Fruit fly (Drosophila melanogaster) whole organism, embryonic: Measurements from ENCODE around the gene Tob.

Source experiments
- Adf1 ChIP-seq: fragments of 200-800 bp; sonication (Bioruptor generic); IDR thresholded peaks from 2 replicates; pipeline ENCODE4 v1.3.6; 2022; ENCODE audit warnings: missing biosample characterization, missing genetic modification characterization
- B-H1 ChIP-seq: fragments of 200-800 bp; sonication (Bioruptor generic); IDR thresholded peaks from 3 replicates; pipeline ENCODE4 v1.3.6; 2022; ENCODE audit warnings: missing biosample characterization, missing genetic modification characterization
- CG10654 ChIP-seq: fragments of 200-800 bp; sonication (Bioruptor generic); optimal IDR thresholded peaks from 2 replicates; lab custom pipeline; 2016; ENCODE audit warnings: missing biosample characterization, missing genetic modification characterization
- CG1233 ChIP-seq: fragments of 200-800 bp; sonication (Bioruptor generic); optimal IDR thresholded peaks from 4 replicates; lab custom pipeline; 2018; ENCODE audit warnings: missing biosample characterization, mild to moderate bottlenecking, missing genetic modification characterization
- CG13287 ChIP-seq: fragments of 200-800 bp; sonication (Bioruptor generic); IDR thresholded peaks from 2 replicates; pipeline ENCODE4 v1.3.6; 2022; ENCODE audit warnings: missing biosample characterization, missing genetic modification characterization; ENCODE audit not compliant: partially characterized antibody
- CG13775 ChIP-seq: fragments of 200-800 bp; sonication (Bioruptor generic); optimal IDR thresholded peaks from 3 replicates; lab custom pipeline; 2017; ENCODE audit warnings: missing biosample characterization, mild to moderate bottlenecking, missing genetic modification characterization
- CG14667 ChIP-seq: fragments of 200-800 bp; sonication (Bioruptor generic); IDR thresholded peaks from 2 replicates; pipeline ENCODE4 v1.3.6; 2022; ENCODE audit warnings: missing biosample characterization, missing genetic modification characterization
- CG15514 ChIP-seq: fragments of 200-800 bp; sonication (Bioruptor generic); optimal IDR thresholded peaks from 3 replicates; lab custom pipeline; 2017; ENCODE audit warnings: missing biosample characterization, missing genetic modification characterization, mild to moderate bottlenecking, moderate library complexity, missing genetic modification reagents
- CG17912 ChIP-seq: fragments of 200-800 bp; sonication (Bioruptor generic); optimal IDR thresholded peaks from 2 replicates; lab custom pipeline; 2018; ENCODE audit warnings: missing biosample characterization, mild to moderate bottlenecking, missing genetic modification characterization
- CG18476 ChIP-seq: fragments of 200-800 bp; sonication (Bioruptor generic); optimal IDR thresholded peaks from 2 replicates; lab custom pipeline; 2016; ENCODE audit warnings: missing biosample characterization, mild to moderate bottlenecking, missing genetic modification characterization
- CG30431 ChIP-seq: fragments of 200-800 bp; sonication (Bioruptor generic); optimal IDR thresholded peaks from 2 replicates; lab custom pipeline; 2017; ENCODE audit warnings: missing biosample characterization, missing genetic modification characterization
- CG3065 ChIP-seq: fragments of 200-800 bp; sonication (Bioruptor generic); optimal IDR thresholded peaks from 2 replicates; lab custom pipeline; 2016; ENCODE audit warnings: missing biosample characterization, missing genetic modification characterization
- CG31224 ChIP-seq: fragments of 200-800 bp; sonication (Bioruptor generic); IDR thresholded peaks from 2 replicates; pipeline ENCODE4 v1.3.6; 2022; ENCODE audit warnings: missing biosample characterization, missing genetic modification characterization
- CG3163 ChIP-seq: fragments of 200-800 bp; sonication (Bioruptor generic); optimal IDR thresholded peaks from 3 replicates; lab custom pipeline; 2016; ENCODE audit warnings: missing biosample characterization, missing genetic modification characterization
- CG32532 ChIP-seq: fragments of 200-800 bp; sonication (Bioruptor generic); IDR thresholded peaks from 2 replicates; pipeline ENCODE4 v1.3.6; 2022; ENCODE audit warnings: missing biosample characterization, missing genetic modification characterization
- CG34224 ChIP-seq: fragments of 200-800 bp; sonication (Bioruptor generic); IDR thresholded peaks from 3 replicates; pipeline ENCODE4 v1.3.6; 2022; ENCODE audit warnings: missing biosample characterization, missing genetic modification characterization; ENCODE audit not compliant: partially characterized antibody
- CG6765 ChIP-seq: fragments of 200-800 bp; sonication (Bioruptor generic); optimal IDR thresholded peaks from 3 replicates; lab custom pipeline; 2017; ENCODE audit warnings: missing biosample characterization, mild to moderate bottlenecking, missing genetic modification characterization
- CkIIα-i1 ChIP-seq: fragments of 200-800 bp; sonication (Bioruptor generic); IDR thresholded peaks from 2 replicates; pipeline ENCODE4 v1.3.6; 2022; ENCODE audit warnings: missing biosample characterization, missing genetic modification characterization
- Deaf1 ChIP-seq: fragments of 200-800 bp; optimal IDR thresholded peaks from 3 replicates; lab custom pipeline; 2019; ENCODE audit warnings: missing biosample characterization, mild to moderate bottlenecking, missing genetic modification characterization, moderate library complexity
- Dll ChIP-seq: fragments of 200-800 bp; sonication (Bioruptor generic); IDR thresholded peaks from 4 replicates; pipeline ENCODE4 v1.3.6; 2022; ENCODE audit warnings: missing biosample characterization, missing genetic modification characterization; ENCODE audit not compliant: partially characterized antibody
- H2.0 ChIP-seq: fragments of 200-800 bp; sonication (Bioruptor generic); IDR thresholded peaks from 2 replicates; pipeline ENCODE4 v1.3.6; 2022; ENCODE audit warnings: missing biosample characterization, missing genetic modification characterization
- Hand ChIP-seq: fragments of 200-800 bp; sonication (Bioruptor generic); optimal IDR thresholded peaks from 2 replicates; lab custom pipeline; 2017; ENCODE audit warnings: mild to moderate bottlenecking, missing biosample characterization, missing genetic modification reagents, missing genetic modification characterization
- Hr78 ChIP-seq, 2 experiments: fragments of 200-800 bp in 1 of 2; fragments of >200 bp in 1 of 2; sonication (Bioruptor generic) in 1 of 2; optimal IDR thresholded peaks; 2 replicates each; lab custom pipeline; 2017 to 2019; ENCODE audit warnings: missing biosample characterization in 2 of 2, missing genetic modification characterization in 2 of 2, mild to moderate bottlenecking in 1 of 2, moderate library complexity in 1 of 2
- Lim3 ChIP-seq: fragments of 200-800 bp; sonication (Bioruptor generic); IDR thresholded peaks from 2 replicates; pipeline ENCODE4 v1.3.6; 2022; ENCODE audit warnings: missing biosample characterization, missing genetic modification characterization
- Lpt ChIP-seq: fragments of >200 bp; optimal IDR thresholded peaks from 2 replicates; lab custom pipeline; 2018; ENCODE audit warnings: missing biosample characterization, missing genetic modification characterization
- Meics ChIP-seq: fragments of 200-800 bp; sonication (Bioruptor generic); optimal IDR thresholded peaks from 2 replicates; lab custom pipeline; 2017; ENCODE audit warnings: missing biosample characterization, mild to moderate bottlenecking, missing genetic modification characterization
- Trl ChIP-seq, 3 experiments: fragments of >200 bp in 2 of 3; fragments of 200-800 bp in 1 of 3; sonication (Bioruptor generic) in 1 of 3; optimal IDR thresholded peaks; 2 replicates in 1 of 3; 3 replicates in 2 of 3; lab custom pipeline; 2016 to 2017; ENCODE audit warnings: missing biosample characterization in 1 of 3, missing genetic modification characterization in 1 of 3
- amos ChIP-seq: fragments of 200-800 bp; sonication (Bioruptor generic); IDR thresholded peaks from 2 replicates; pipeline ENCODE4 v1.3.6; 2022; ENCODE audit warnings: missing biosample characterization, missing genetic modification characterization; ENCODE audit not compliant: partially characterized antibody
- aop ChIP-seq: fragments of 200-800 bp; sonication (Bioruptor generic); IDR thresholded peaks from 2 replicates; pipeline ENCODE4 v1.3.6; 2022; ENCODE audit warnings: missing biosample characterization, missing genetic modification characterization
- crp ChIP-seq, 2 experiments: fragments of 200-800 bp; sonication (Bioruptor generic); optimal IDR thresholded peaks; 2 replicates in 1 of 2; 3 replicates in 1 of 2; lab custom pipeline; 2017; ENCODE audit warnings: missing biosample characterization in 2 of 2, missing genetic modification characterization in 2 of 2, mild to moderate bottlenecking in 1 of 2, moderate library complexity in 1 of 2
- dmrt99B ChIP-seq: fragments of 200-800 bp; sonication (Bioruptor generic); optimal IDR thresholded peaks from 2 replicates; lab custom pipeline; 2018; ENCODE audit warnings: missing biosample characterization, mild to moderate bottlenecking, missing genetic modification characterization, moderate library complexity
- dysf ChIP-seq: fragments of 200-800 bp; sonication (Bioruptor generic); IDR thresholded peaks from 3 replicates; pipeline ENCODE4 v1.3.6; 2022; ENCODE audit warnings: missing biosample characterization, missing genetic modification characterization
- eve ChIP-seq, 2 experiments: fragments of >200 bp; optimal IDR thresholded peaks; 2 replicates each; lab custom pipeline; 2017; ENCODE audit warnings: missing biosample characterization in 2 of 2, missing genetic modification characterization in 2 of 2
- ftz-f1 ChIP-seq: fragments of 200-800 bp; sonication (Bioruptor generic); optimal IDR thresholded peaks from 2 replicates; lab custom pipeline; 2016; ENCODE audit warnings: missing biosample characterization, missing genetic modification characterization
- fu2 ChIP-seq: fragments of 200-800 bp; sonication (Bioruptor generic); optimal IDR thresholded peaks from 2 replicates; lab custom pipeline; 2016; ENCODE audit warnings: missing biosample characterization, missing genetic modification characterization
- hkb ChIP-seq, 2 experiments: fragments of 200-800 bp in 1 of 2; fragments of >200 bp in 1 of 2; sonication (Bioruptor generic) in 1 of 2; IDR thresholded peaks in 1 of 2; optimal IDR thresholded peaks in 1 of 2; 2 replicates each; pipeline versions ENCODE4 v1.3.6 to Lab custom; 2017 to 2022; ENCODE audit warnings: missing biosample characterization in 1 of 2, missing genetic modification characterization in 1 of 2
- kah ChIP-seq: fragments of 200-800 bp; sonication (Bioruptor generic); optimal IDR thresholded peaks from 2 replicates; lab custom pipeline; 2018; ENCODE audit warnings: missing biosample characterization, mild to moderate bottlenecking, missing genetic modification characterization
- kni ChIP-seq: fragments of 200-800 bp; sonication (Bioruptor generic); optimal IDR thresholded peaks from 3 replicates; lab custom pipeline; 2017; ENCODE audit warnings: mild to moderate bottlenecking, missing biosample characterization, missing genetic modification reagents, missing genetic modification characterization
- lmd ChIP-seq: fragments of 200-800 bp; sonication (Bioruptor generic); IDR thresholded peaks from 2 replicates; pipeline ENCODE4 v1.3.6; 2022; ENCODE audit warnings: missing biosample characterization, missing genetic modification characterization
- mam ChIP-seq: fragments of 200-800 bp; sonication (Bioruptor generic); optimal IDR thresholded peaks from 3 replicates; lab custom pipeline; 2016; ENCODE audit warnings: missing biosample characterization, missing genetic modification characterization
- nmo ChIP-seq: fragments of 200-800 bp; sonication (Bioruptor generic); optimal IDR thresholded peaks from 2 replicates; lab custom pipeline; 2018; ENCODE audit warnings: missing biosample characterization, mild to moderate bottlenecking, missing genetic modification characterization, moderate library complexity
- onecut ChIP-seq: fragments of 200-800 bp; sonication (Bioruptor generic); IDR thresholded peaks from 2 replicates; pipeline ENCODE4 v1.3.6; 2022; ENCODE audit warnings: missing biosample characterization, missing genetic modification characterization
- ranshi ChIP-seq: fragments of 200-800 bp; sonication (Bioruptor generic); IDR thresholded peaks from 2 replicates; pipeline ENCODE4 v1.3.6; 2022; ENCODE audit warnings: missing biosample characterization, missing genetic modification characterization
- row ChIP-seq: fragments of 200-800 bp; sonication (Bioruptor generic); IDR thresholded peaks from 3 replicates; pipeline ENCODE4 v1.3.6; 2022; ENCODE audit warnings: missing biosample characterization, missing genetic modification characterization
- slbo ChIP-seq: fragments of 200-800 bp; sonication (Bioruptor generic); IDR thresholded peaks from 2 replicates; pipeline ENCODE4 v1.3.6; 2022; ENCODE audit warnings: missing biosample characterization, missing genetic modification characterization
- sna ChIP-seq: fragments of 200-800 bp; sonication (Bioruptor generic); IDR thresholded peaks from 2 replicates; pipeline ENCODE4 v1.3.6; 2022; ENCODE audit warnings: missing biosample characterization, missing genetic modification characterization; ENCODE audit not compliant: partially characterized antibody
- yki ChIP-seq: fragments of >200 bp; optimal IDR thresholded peaks from 3 replicates; lab custom pipeline; 2018

Gene Tob

dm6 chrX:16089012-16089963 lies 2.0 kb downstream of the Tob start (continued):
- TF ChIP-seq CG32532 (peak; percentile 37; the same call in 1 of the 2 replicates), dysf (GFP tag; lab: Robert Waterston, UW) (no peak), onecut (GFP tag; lab: Robert Waterston, UW) (peak; percentile 52), CG30431 (GFP tag; lab: Kevin White, UChicago) (no peak), CkIIα-i1 (no peak), CG13775 (no peak), B-H1 (no peak), CG13287 (no peak), ftz-f1 (GFP tag; lab: Kevin White, UChicago) (no peak), hkb (optimal IDR thresholded peaks at IDR 0.05; lab: Kevin White, UChicago) (no peak), hkb (GFP tag; IDR thresholded peaks at IDR 0.05; lab: Robert Waterston, UW) (0 out of 2 replicates have a peak, but pooled peaks have one; percentile 11), amos (GFP tag; lab: Robert Waterston, UW) (no peak), kni (GFP tag; lab: Kevin White, UChicago) (peak; percentile 18), Meics (GFP tag; lab: Kevin White, UChicago) (no peak), CG3065 (no peak), CG34224 (GFP tag; lab: Robert Waterston, UW) (peak; percentile 43; the same call in 1 of the 3 replicates), CG14667 (GFP tag; lab: Robert Waterston, UW) (no peak), yki (lab: Kevin White, UChicago) (peak; percentile 51), aop (GFP tag; lab: Robert Waterston, UW) (no peak), kah (GFP tag; lab: Kevin White, UChicago) (no peak), CG10654 (GFP tag; lab: Kevin White, UChicago) (no peak), Deaf1 (tag; lab: Kevin White, UChicago) (peak; percentile 55), Hr78 (GFP tag; optimal IDR thresholded peaks at IDR 0.05; lab: Kevin White, UChicago) (no peak), fu2 (GFP tag; lab: Kevin White, UChicago) (no peak), sna (GFP tag; lab: Robert Waterston, UW) (0 out of 2 replicates have a peak, but pooled peaks have one; percentile 17), dmrt99B (tag; lab: Kevin White, UChicago) (no peak), CG6765 (GFP tag; lab: Kevin White, UChicago) (no peak), Lim3 (no peak), CG3163 (GFP tag; lab: Kevin White, UChicago) (peak; percentile 4), lmd (no peak), nmo (GFP tag; lab: Kevin White, UChicago) (no peak), CG31224 (GFP tag; lab: Robert Waterston, UW) (no peak), Hand (GFP tag; lab: Kevin White, UChicago) (peak; percentile 5), H2.0 (no peak), CG18476 (GFP tag; lab: Kevin White, UChicago) (no peak), row (no peak), mam (GFP tag; lab: Kevin White, UChicago) (no peak), Trl (optimal IDR thresholded peaks at IDR 0.05; lab: Kevin White, UChicago) (peak; percentile 85 to 96), Trl (GFP tag; optimal IDR thresholded peaks at IDR 0.05; lab: Kevin White, UChicago) (no peak), CG15514 (GFP tag; lab: Kevin White, UChicago) (peak; percentile 15), crp (GFP tag; optimal IDR thresholded peaks at IDR 0.05; lab: Kevin White, UChicago) (peak in 1 of 2 experiments; percentile 78), Dll (GFP tag; lab: Robert Waterston, UW) (peak; percentile 31; the same call in 1 of the 4 replicates), eve (GFP tag; optimal IDR thresholded peaks at IDR 0.05; lab: Kevin White, UChicago) (peak in 1 of 2 experiments; percentile 23), Adf1 (GFP tag; lab: Robert Waterston, UW) (0 out of 2 replicates have a peak, but pooled peaks have one; percentile 5), slbo (GFP tag; lab: Robert Waterston, UW) (no peak), CG1233 (GFP tag; lab: Kevin White, UChicago) (no peak), ranshi (GFP tag; lab: Robert Waterston, UW) (no peak), CG17912 (GFP tag; lab: Kevin White, UChicago) (no peak), Lpt (GFP tag; lab: Kevin White, UChicago) (no peak)
